Worm (Caenorhabditis elegans) whole organism, L2 larva: ENCODE data around the gene K04G11.1.

Experiments used
- alr-1 ChIP-seq: fragments of 150-350 bp; optimal IDR thresholded peaks from 2 replicates; lab custom pipeline; 2014; ENCODE audit warnings: missing biosample characterization, missing genetic modification characterization
- ama-1 ChIP-seq: fragments of 150-350 bp; optimal IDR thresholded peaks from 2 replicates; lab custom pipeline; 2018; ENCODE audit warnings: inconsistent platforms
- ceh-82 ChIP-seq: fragments of 150-350 bp; optimal IDR thresholded peaks from 2 replicates; lab custom pipeline; 2014; ENCODE audit warnings: missing biosample characterization, missing genetic modification characterization
- lin-39 ChIP-seq: fragments of 150-350 bp; optimal IDR thresholded peaks from 2 replicates; lab custom pipeline; 2014; ENCODE audit warnings: missing biosample characterization, missing genetic modification reagents, missing genetic modification characterization
- mdl-1 ChIP-seq, 2 experiments: fragments of 150-350 bp in 1 of 2; sonication (generic microtip) in 1 of 2; optimal IDR thresholded peaks; 2 replicates each; lab custom pipeline; 2017; ENCODE audit warnings: missing biosample characterization in 2 of 2, missing genetic modification characterization in 2 of 2
- nhr-25 ChIP-seq: fragments of 150-350 bp; sonication (generic microtip); optimal IDR thresholded peaks from 3 replicates; lab custom pipeline; 2014; ENCODE audit warnings: missing biosample characterization, missing genetic modification characterization
- skn-1 ChIP-seq: sonication (generic microtip); optimal IDR thresholded peaks from 2 replicates; lab custom pipeline; 2017; ENCODE audit warnings: missing biosample characterization, missing genetic modification characterization
- unc-55 ChIP-seq: fragments of 150-350 bp; sonication (generic microtip); optimal IDR thresholded peaks from 3 replicates; lab custom pipeline; 2014; ENCODE audit warnings: missing biosample characterization, missing genetic modification reagents, missing genetic modification characterization
- unc-62 ChIP-seq: fragments of 150-350 bp; optimal IDR thresholded peaks from 2 replicates; lab custom pipeline; 2014; ENCODE audit warnings: missing biosample characterization, missing genetic modification reagents, missing genetic modification characterization
- ztf-11 ChIP-seq: sonication (generic microtip); optimal IDR thresholded peaks from 2 replicates; lab custom pipeline; 2017; ENCODE audit warnings: missing biosample characterization, missing genetic modification characterization

ce11 chrX:14356683-14357287, 21.5 kb downstream of the K04G11.1 start:
- TF ChIP-seq lin-39 (tag; lab: Kevin White, UChicago), result no peak
- no peak for TF ChIP-seq ama-1 (lab: Kevin White, UChicago)
- no peak for TF ChIP-seq skn-1 (tag; lab: Kevin White, UChicago)
- TF ChIP-seq alr-1 (tag; lab: Kevin White, UChicago), result no peak
- TF ChIP-seq unc-62 (GFP tag; lab: Kevin White, UChicago), result no peak
- TF ChIP-seq ceh-82 (tag; lab: Kevin White, UChicago), result no peak
- no peak for TF ChIP-seq unc-55 (GFP tag; lab: Kevin White, UChicago)
- TF ChIP-seq ztf-11 (tag; lab: Kevin White, UChicago), result no peak
- no peak for TF ChIP-seq nhr-25 (tag; lab: Kevin White, UChicago)
- no peak for TF ChIP-seq mdl-1 (tag; optimal IDR thresholded peaks at IDR 0.05; lab: Kevin White, UChicago)
